Worm (Caenorhabditis elegans): ENCODE data around the gene D1005.10.
A peak's percentile ranks its signal among the peaks of the same experiment; 100 is the strongest.

The D1005.10 gene

ce11 chrX:1504529-1505080, 18.6 kb upstream of the D1005.10 start (continued):
- TF ChIP-seq ztf-22 (GFP tag; optimal IDR thresholded peaks at IDR 0.05) (peak; percentile 54), ccch-3 (GFP tag; optimal IDR thresholded peaks at IDR 0.05) (no peak), hlh-12 (tag; optimal IDR thresholded peaks at IDR 0.05) (no peak), lin-40 (tag; optimal IDR thresholded peaks at IDR 0.05) (peak; percentile 76), mel-28 (tag; optimal IDR thresholded peaks at IDR 0.05; ENCODE audit: borderline replicate concordance) (no peak), Y67H2A.10 (GFP tag; conservative IDR thresholded peaks at IDR 0.05) (0 out of 2 replicates have a peak, but pooled peaks have one; percentile 7), lag-1 (GFP tag; IDR thresholded peaks at IDR 0.05) (no peak)

- TF ChIP-seq let-607 (tag; optimal IDR thresholded peaks at IDR 0.05) (peak in 1 of 2 experiments; percentile 42), ztf-6 (GFP tag; IDR thresholded peaks at IDR 0.05) (peak; percentile 47; the same call in 1 of the 2 replicates), ztf-25 (GFP tag; IDR thresholded peaks at IDR 0.05) (peak; percentile 72; the same call in 1 of the 2 replicates), ztf-22 (GFP tag; optimal IDR thresholded peaks at IDR 0.05) (peak; percentile 26), nhr-80 (tag; optimal IDR thresholded peaks at IDR 0.05) (no peak), fkh-3 (tag; optimal IDR thresholded peaks at IDR 0.05) (peak; percentile 29), ztf-3 (GFP tag; optimal IDR thresholded peaks at IDR 0.05) (peak; percentile 80), Y79H2A.3 (GFP tag; conservative IDR thresholded peaks at IDR 0.05) (peak; percentile 97), attf-3 (GFP tag; conservative IDR thresholded peaks at IDR 0.05) (peak; percentile 57), K11D2.4 (GFP tag; IDR thresholded peaks at IDR 0.05) (peak; percentile 85), nfya-2 (GFP tag; IDR thresholded peaks at IDR 0.05) (no peak), C06A6.2 (GFP tag; conservative IDR thresholded peaks at IDR 0.05) (peak; percentile 63), lir-1 (GFP tag; conservative IDR thresholded peaks at IDR 0.05) (peak; percentile 47; the same call in 1 of the 2 replicates), gei-17 (GFP tag; optimal IDR thresholded peaks at IDR 0.05) (peak; percentile 73), hmg-20 (GFP tag; IDR thresholded peaks at IDR 0.05) (no peak; the same call in 1 of the 2 replicates), madf-10 (tag; optimal IDR thresholded peaks at IDR 0.05) (no peak), madf-3 (GFP tag; IDR thresholded peaks at IDR 0.05) (peak; percentile 87; the same call in 1 of the 2 replicates), Y53G8AR.9 (GFP tag; conservative IDR thresholded peaks at IDR 0.05) (peak; percentile 94), atf-7 (tag; optimal IDR thresholded peaks at IDR 0.05) (peak; percentile 82), B0336.3 (GFP tag; IDR thresholded peaks at IDR 0.05) (peak; percentile 32; the same call in 1 of the 2 replicates), chd-7 (tag; optimal IDR thresholded peaks at IDR 0.05) (peak; percentile 68), dpff-1 (tag; optimal IDR thresholded peaks at IDR 0.05) (peak; percentile 30), hlh-26 (GFP tag; conservative IDR thresholded peaks at IDR 0.05) (no peak), cebp-2 (GFP tag; IDR thresholded peaks at IDR 0.05) (0 out of 2 replicates have a peak, but pooled peaks have one; percentile 45), ztf-28 (GFP tag; IDR thresholded peaks at IDR 0.05) (peak; percentile 34; the same call in 1 of the 2 replicates), tlf-1 (GFP tag; optimal IDR thresholded peaks at IDR 0.05) (peak; percentile 80), B0261.1 (tag; optimal IDR thresholded peaks at IDR 0.05) (peak; percentile 17), F52B5.7 (tag; optimal IDR thresholded peaks at IDR 0.05) (peak; percentile 76), D2030.7 (GFP tag; IDR thresholded peaks at IDR 0.05) (no peak), ceh-40 (GFP tag; IDR thresholded peaks at IDR 0.05) (peak; percentile 29; the same call in 1 of the 2 replicates), athp-1 (tag; optimal IDR thresholded peaks at IDR 0.05) (peak; percentile 59), rpc-1 (optimal IDR thresholded peaks at IDR 0.05) (no peak), rpc-1 (tag; optimal IDR thresholded peaks at IDR 0.05) (no peak), tbp1 (GFP tag; optimal IDR thresholded peaks at IDR 0.05) (peak; percentile 24), F33H1.4 (GFP tag; IDR thresholded peaks at IDR 0.05) (0 out of 2 replicates have a peak, but pooled peaks have one; percentile 5), ceh-100 (GFP tag; IDR thresholded peaks at IDR 0.05) (peak; percentile 64; the same call in 1 of the 2 replicates), B0035.1 (tag; optimal IDR thresholded peaks at IDR 0.05) (peak; percentile 74), F57C9.4 (tag; optimal IDR thresholded peaks at IDR 0.05) (peak; percentile 85), ztf-18 (tag; optimal IDR thresholded peaks at IDR 0.05) (no peak)
These were observed 17.9 kb upstream of the D1005.10 start for ce11 chrX:1503698-1504501.
